Worm (Caenorhabditis elegans) whole organism, young adult: ENCODE measurements around the gene rab-21.

Experiments used
- F23B12.7 ChIP-seq: sonication (generic microtip); optimal IDR thresholded peaks from 2 replicates; lab custom pipeline; 2017; ENCODE audit warnings: missing genetic modification characterization, mild to moderate bottlenecking, missing compliant biosample characterization, antibody characterized with exemption, moderate library complexity; ENCODE audit not compliant: insufficient read depth
- F55B11.4 ChIP-seq: sonication (generic microtip); optimal IDR thresholded peaks from 2 replicates; lab custom pipeline; 2016; ENCODE audit warnings: missing compliant biosample characterization, missing genetic modification characterization, borderline replicate concordance; ENCODE audit not compliant: insufficient read depth
- F57A8.1 ChIP-seq: fragments of 200-800 bp; sonication (Bioruptor generic); optimal IDR thresholded peaks from 2 replicates; lab custom pipeline; 2018; ENCODE audit warnings: mild to moderate bottlenecking, missing genetic modification characterization, moderate library complexity, missing compliant biosample characterization
- T07F8.4 ChIP-seq: sonication (generic microtip); optimal IDR thresholded peaks from 2 replicates; lab custom pipeline; 2016; ENCODE audit warnings: mild to moderate bottlenecking, missing genetic modification characterization, moderate library complexity, missing compliant biosample characterization
- Y53G8AR.9 ChIP-seq: fragments of 200-800 bp; sonication (Bioruptor generic); conservative IDR thresholded peaks from 2 replicates; pipeline ENCODE4 v1.3.6; 2022; ENCODE audit warnings: missing genetic modification reagents, missing genetic modification characterization, missing compliant biosample characterization
- Y67H2A.10 ChIP-seq: fragments of 200-800 bp; sonication (Bioruptor generic); conservative IDR thresholded peaks from 2 replicates; pipeline ENCODE4 v1.3.6; 2022; ENCODE audit warnings: missing genetic modification reagents, missing genetic modification characterization, missing compliant biosample characterization
- akir-1 ChIP-seq: fragments of 200-800 bp; sonication (Bioruptor generic); optimal IDR thresholded peaks from 2 replicates; lab custom pipeline; 2018; ENCODE audit warnings: mild to moderate bottlenecking, missing genetic modification characterization, moderate library complexity, missing compliant biosample characterization
- aptf-3 ChIP-seq: fragments of 200-800 bp; sonication (Bioruptor generic); IDR thresholded peaks from 2 replicates; pipeline ENCODE4 v1.3.6; 2022; ENCODE audit warnings: missing genetic modification characterization, missing compliant biosample characterization
- attf-5 ChIP-seq: fragments of 200-800 bp; sonication (Bioruptor generic); optimal IDR thresholded peaks from 2 replicates; lab custom pipeline; 2018; ENCODE audit warnings: mild to moderate bottlenecking, missing genetic modification characterization, missing compliant biosample characterization
- attf-6 ChIP-seq: fragments of 200-800 bp; sonication (Bioruptor generic); IDR thresholded peaks from 2 replicates; pipeline ENCODE4 v1.3.6; 2022; ENCODE audit warnings: missing genetic modification reagents, missing genetic modification characterization, missing compliant biosample characterization
- ccch-3 ChIP-seq: fragments of 200-800 bp; sonication (Bioruptor generic); optimal IDR thresholded peaks from 2 replicates; lab custom pipeline; 2018; ENCODE audit warnings: mild to moderate bottlenecking, missing genetic modification characterization, missing compliant biosample characterization
- cebp-1 ChIP-seq, 2 experiments: fragments of 200-800 bp in 1 of 2; sonication (Bioruptor generic) in 1 of 2; sonication (generic microtip) in 1 of 2; IDR thresholded peaks in 1 of 2; optimal IDR thresholded peaks in 1 of 2; 2 replicates each; pipeline versions ENCODE4 v1.3.6 to Lab custom; 2017 to 2022; ENCODE audit warnings: missing compliant biosample characterization in 2 of 2, missing genetic modification characterization in 2 of 2, mild to moderate bottlenecking in 1 of 2, missing genetic modification reagents in 1 of 2, moderate library complexity in 1 of 2
- cebp-2 ChIP-seq: fragments of 200-800 bp; sonication (Bioruptor generic); IDR thresholded peaks from 2 replicates; pipeline ENCODE4 v1.3.6; 2022; ENCODE audit warnings: missing genetic modification characterization, missing compliant biosample characterization
- ceh-100 ChIP-seq: fragments of 200-800 bp; sonication (Bioruptor generic); IDR thresholded peaks from 2 replicates; pipeline ENCODE4 v1.3.6; 2022; ENCODE audit warnings: missing genetic modification reagents, missing genetic modification characterization, missing compliant biosample characterization
- ceh-27 ChIP-seq: fragments of 200-800 bp; sonication (Bioruptor generic); optimal IDR thresholded peaks from 2 replicates; lab custom pipeline; 2018; ENCODE audit warnings: mild to moderate bottlenecking, missing genetic modification characterization, moderate library complexity, missing compliant biosample characterization
- dpl-1 ChIP-seq: fragments of 150-350 bp; optimal IDR thresholded peaks from 2 replicates; lab custom pipeline; 2014; ENCODE audit warnings: missing biosample characterization, missing genetic modification reagents, missing genetic modification characterization
- efl-1 ChIP-seq: fragments of 150-350 bp; optimal IDR thresholded peaks from 2 replicates; lab custom pipeline; 2014; ENCODE audit warnings: missing biosample characterization, missing genetic modification reagents, missing genetic modification characterization
- egl-18 ChIP-seq: fragments of 200-800 bp; sonication (Bioruptor generic); IDR thresholded peaks from 2 replicates; pipeline ENCODE4 v1.3.6; 2022; ENCODE audit warnings: missing genetic modification reagents, missing genetic modification characterization, missing compliant biosample characterization
- egl-44 ChIP-seq: fragments of 200-800 bp; sonication (Bioruptor generic); IDR thresholded peaks from 2 replicates; pipeline ENCODE4 v1.3.6; 2022; ENCODE audit warnings: missing genetic modification reagents, missing genetic modification characterization, missing compliant biosample characterization
- fkh-3 ChIP-seq: sonication (generic microtip); optimal IDR thresholded peaks from 2 replicates; lab custom pipeline; 2016; ENCODE audit warnings: mild to moderate bottlenecking, missing genetic modification characterization, missing compliant biosample characterization
- hlh-12 ChIP-seq: sonication (generic microtip); optimal IDR thresholded peaks from 2 replicates; lab custom pipeline; 2016; ENCODE audit warnings: missing genetic modification characterization, missing compliant biosample characterization
- hmg-1.2 ChIP-seq: fragments of 200-800 bp; sonication (Bioruptor generic); IDR thresholded peaks from 2 replicates; pipeline ENCODE4 v1.3.6; 2022; ENCODE audit warnings: missing genetic modification reagents, missing genetic modification characterization, missing compliant biosample characterization
- let-607 ChIP-seq, 2 experiments: fragments of 200-800 bp in 1 of 2; sonication (Bioruptor generic) in 1 of 2; sonication (generic microtip) in 1 of 2; optimal IDR thresholded peaks; 2 replicates each; lab custom pipeline; 2016 to 2018; ENCODE audit warnings: mild to moderate bottlenecking in 2 of 2, missing compliant biosample characterization in 2 of 2, missing genetic modification characterization in 2 of 2, moderate library complexity in 2 of 2, missing genotype in 1 of 2
- lin-26 ChIP-seq: fragments of 200-800 bp; sonication (Bioruptor generic); IDR thresholded peaks from 2 replicates; pipeline ENCODE4 v1.3.6; 2022; ENCODE audit warnings: missing genetic modification reagents, missing genetic modification characterization, missing compliant biosample characterization
- lir-1 ChIP-seq: fragments of 200-800 bp; sonication (Bioruptor generic); conservative IDR thresholded peaks from 2 replicates; pipeline ENCODE4 v1.3.6; 2022; ENCODE audit warnings: missing genetic modification reagents, missing genetic modification characterization, missing compliant biosample characterization
- mes-4 ChIP-seq: sonication (generic microtip); optimal IDR thresholded peaks from 2 replicates; lab custom pipeline; 2016; ENCODE audit warnings: missing genotype, missing genetic modification characterization, missing compliant biosample characterization
- nhr-80 ChIP-seq: sonication (generic microtip); optimal IDR thresholded peaks from 2 replicates; lab custom pipeline; 2016; ENCODE audit warnings: missing genetic modification characterization, missing compliant biosample characterization
- nhr-90 ChIP-seq: sonication (generic microtip); optimal IDR thresholded peaks from 2 replicates; lab custom pipeline; 2016; ENCODE audit warnings: missing genotype, mild to moderate bottlenecking, missing genetic modification characterization, missing compliant biosample characterization
- somi-1 ChIP-seq: fragments of 200-800 bp; sonication (Bioruptor generic); optimal IDR thresholded peaks from 2 replicates; lab custom pipeline; 2018; ENCODE audit warnings: mild to moderate bottlenecking, missing genetic modification characterization, missing compliant biosample characterization
- xnd-1 ChIP-seq: sonication (generic microtip); optimal IDR thresholded peaks from 2 replicates; lab custom pipeline; 2016; ENCODE audit warnings: missing genotype, missing genetic modification reagents, missing genetic modification characterization, missing compliant biosample characterization
- zfh-2 ChIP-seq: fragments of 200-800 bp; sonication (Bioruptor generic); conservative IDR thresholded peaks from 2 replicates; pipeline ENCODE4 v1.3.6; 2022; ENCODE audit warnings: missing genetic modification reagents, missing genetic modification characterization, missing compliant biosample characterization
- ztf-25 ChIP-seq: fragments of 200-800 bp; sonication (Bioruptor generic); IDR thresholded peaks from 2 replicates; pipeline ENCODE4 v1.3.6; 2022; ENCODE audit warnings: missing genetic modification reagents, missing genetic modification characterization, missing compliant biosample characterization

Gene rab-21

ce11 chrII:8716231-8716878 is 1.5 kb upstream of the rab-21 start, which contains the start of the genes cyn-11 and T01B7.5:
Gene cyn-11, minus strand, starts transcription at chrII:8716281.
Gene T01B7.5, plus strand, starts transcription at chrII:8716828.
- TF ChIP-seq aptf-3 (GFP tag; lab: Robert Waterston, UW) (no peak), efl-1 (GFP tag; lab: Kevin White, UChicago) (peak; percentile 46), fkh-3 (tag; lab: Kevin White, UChicago) (no peak), nhr-80 (tag; lab: Kevin White, UChicago) (peak; percentile 3), ccch-3 (GFP tag; lab: Kevin White, UChicago) (no peak), Y53G8AR.9 (GFP tag; lab: Robert Waterston, UW) (no peak), ceh-100 (GFP tag; lab: Robert Waterston, UW) (peak; percentile 25; the same call in 1 of the 2 replicates), attf-5 (GFP tag; lab: Kevin White, UChicago) (peak; percentile 29), F57A8.1 (no peak), attf-6 (GFP tag; lab: Robert Waterston, UW) (no peak), mes-4 (no peak), cebp-1 (GFP tag; IDR thresholded peaks at IDR 0.05; lab: Robert Waterston, UW) (no peak), cebp-1 (tag; optimal IDR thresholded peaks at IDR 0.05; lab: Kevin White, UChicago) (no peak), F23B12.7 (no peak), ztf-25 (GFP tag; lab: Robert Waterston, UW) (no peak), lin-26 (GFP tag; lab: Robert Waterston, UW) (no peak), F55B11.4 (tag; lab: Kevin White, UChicago) (no peak)

ce11 chrII:8710317-8710716 is 4.5 kb downstream of the rab-21 start, which contains the start of gene srg-15:
Gene srg-15, minus strand, starts transcription at chrII:8710417.
- TF ChIP-seq hmg-1.2 (GFP tag; lab: Robert Waterston, UW) (no peak), cebp-2 (GFP tag; lab: Robert Waterston, UW) (no peak), ceh-27 (no peak), T07F8.4 (tag; lab: Kevin White, UChicago) (no peak), Y67H2A.10 (GFP tag; lab: Robert Waterston, UW) (no peak), xnd-1 (tag; lab: Kevin White, UChicago) (no peak), nhr-90 (tag; lab: Kevin White, UChicago) (no peak), dpl-1 (GFP tag; lab: Kevin White, UChicago) (no peak), lir-1 (GFP tag; lab: Robert Waterston, UW) (no peak), egl-18 (no peak), hlh-12 (tag; lab: Kevin White, UChicago) (no peak), akir-1 (GFP tag; lab: Kevin White, UChicago) (no peak), let-607 (tag; optimal IDR thresholded peaks at IDR 0.05; lab: Kevin White, UChicago) (no peak)

DNA sequence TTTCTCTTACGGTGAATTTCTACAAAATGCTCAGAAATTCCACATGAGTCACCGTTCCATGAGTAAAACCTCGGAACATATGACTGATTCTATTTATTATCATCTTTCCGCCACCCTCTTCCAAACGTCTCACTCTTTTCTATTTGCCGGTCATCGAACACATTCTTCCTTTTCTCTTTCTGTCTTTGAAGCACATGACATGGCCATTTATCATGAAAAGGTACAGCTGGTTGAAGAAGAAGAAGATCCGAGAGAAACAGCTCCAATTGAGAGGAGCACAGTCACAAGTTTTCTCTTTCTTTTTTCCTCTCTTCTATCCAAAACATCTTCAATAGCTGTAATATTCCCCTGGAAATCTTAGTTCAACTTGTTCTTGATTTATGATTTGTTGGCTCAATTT is 7.8 kb downstream of the rab-21 start, which contains the start of gene cup-16:
cup-16 (plus strand) TSS at position 132 of the 400 bp plus-strand sequence.
- TF ChIP-seq egl-44 (no peak), somi-1 (peak; percentile 49)

- TF ChIP-seq zfh-2 (no peak), nhr-80 (tag; lab: Kevin White, UChicago) (peak; percentile 16)
Measured at ce11 chrII:8704413-8704874, 10.4 kb downstream of the rab-21 start, which contains the start of gene prx-5. Gene prx-5, plus strand, starts transcription at chrII:8704824.
